Fruit fly (Drosophila melanogaster) whole organism, embryonic: ENCODE measurements around the gene CG7320.
A peak's percentile ranks its signal among the peaks of the same experiment; 100 is the strongest.

ENCODE experiments used
- Antp ChIP-seq: fragments of 200-800 bp; sonication (Bioruptor generic); optimal IDR thresholded peaks from 3 replicates; lab custom pipeline; 2016; ENCODE audit warnings: missing biosample characterization, missing genetic modification characterization
- BEAF-32 ChIP-seq: fragments of 200-800 bp; sonication (Bioruptor generic); optimal IDR thresholded peaks from 3 replicates; lab custom pipeline; 2017; ENCODE audit warnings: missing biosample characterization, missing genetic modification characterization, mild to moderate bottlenecking, moderate library complexity, missing genetic modification reagents
- Bdp1 ChIP-seq: fragments of 200-800 bp; sonication (Bioruptor generic); optimal IDR thresholded peaks from 3 replicates; lab custom pipeline; 2016; ENCODE audit warnings: missing biosample characterization, missing genetic modification characterization
- C15 ChIP-seq: fragments of 200-800 bp; sonication (Bioruptor generic); IDR thresholded peaks from 3 replicates; pipeline ENCODE4 v1.3.6; 2022; ENCODE audit warnings: missing biosample characterization, missing genetic modification characterization
- CG10654 ChIP-seq: fragments of 200-800 bp; sonication (Bioruptor generic); optimal IDR thresholded peaks from 2 replicates; lab custom pipeline; 2016; ENCODE audit warnings: missing biosample characterization, missing genetic modification characterization
- CG11504 ChIP-seq: fragments of 200-800 bp; sonication (Bioruptor generic); optimal IDR thresholded peaks from 3 replicates; lab custom pipeline; 2019; ENCODE audit warnings: missing biosample characterization, mild to moderate bottlenecking, missing genetic modification characterization, moderate library complexity
- CG12155 ChIP-seq: fragments of 200-800 bp; sonication (Bioruptor generic); optimal IDR thresholded peaks from 3 replicates; lab custom pipeline; 2016; ENCODE audit warnings: missing biosample characterization, missing genetic modification characterization
- CG13296 ChIP-seq: fragments of 200-800 bp; sonication (Bioruptor generic); optimal IDR thresholded peaks from 3 replicates; lab custom pipeline; 2018; ENCODE audit warnings: missing biosample characterization, mild to moderate bottlenecking, missing genetic modification characterization
- CG15073 ChIP-seq: fragments of 200-800 bp; sonication (Bioruptor generic); optimal IDR thresholded peaks from 2 replicates; lab custom pipeline; 2016; ENCODE audit warnings: missing biosample characterization, missing genetic modification characterization
- CG1529 ChIP-seq: fragments of 200-800 bp; sonication (Bioruptor generic); optimal IDR thresholded peaks from 3 replicates; lab custom pipeline; 2018; ENCODE audit warnings: missing biosample characterization, missing genetic modification characterization
- CG15696 ChIP-seq: fragments of 200-800 bp; sonication (Bioruptor generic); optimal IDR thresholded peaks from 2 replicates; lab custom pipeline; 2019; ENCODE audit warnings: missing biosample characterization, mild to moderate bottlenecking, missing genetic modification characterization, moderate library complexity
- CG17829 ChIP-seq: fragments of 200-800 bp; optimal IDR thresholded peaks from 2 replicates; lab custom pipeline; 2019; ENCODE audit warnings: missing biosample characterization, mild to moderate bottlenecking, missing genetic modification characterization, moderate library complexity
- CG17912 ChIP-seq: fragments of 200-800 bp; sonication (Bioruptor generic); optimal IDR thresholded peaks from 2 replicates; lab custom pipeline; 2018; ENCODE audit warnings: missing biosample characterization, mild to moderate bottlenecking, missing genetic modification characterization
- CG18011 ChIP-seq: fragments of 200-800 bp; sonication (Bioruptor generic); optimal IDR thresholded peaks from 2 replicates; lab custom pipeline; 2017; ENCODE audit warnings: missing biosample characterization, missing genetic modification characterization, mild to moderate bottlenecking, moderate library complexity, missing genotype
- CG18262 ChIP-seq: fragments of 200-800 bp; optimal IDR thresholded peaks from 3 replicates; lab custom pipeline; 2019; ENCODE audit warnings: missing biosample characterization, mild to moderate bottlenecking, missing genetic modification characterization, moderate library complexity
- CG18599 ChIP-seq: fragments of 200-800 bp; sonication (Bioruptor generic); optimal IDR thresholded peaks from 3 replicates; lab custom pipeline; 2017; ENCODE audit warnings: missing biosample characterization, missing genetic modification characterization, mild to moderate bottlenecking, moderate library complexity, missing genetic modification reagents
- CG2202 ChIP-seq: fragments of 200-800 bp; sonication (Bioruptor generic); optimal IDR thresholded peaks from 2 replicates; lab custom pipeline; 2018; ENCODE audit warnings: missing biosample characterization, mild to moderate bottlenecking, missing genetic modification characterization
- CG2678 ChIP-seq: fragments of 200-800 bp; sonication (Bioruptor generic); optimal IDR thresholded peaks from 3 replicates; lab custom pipeline; 2019; ENCODE audit warnings: missing biosample characterization, mild to moderate bottlenecking, missing genetic modification characterization, moderate library complexity
- CG30431 ChIP-seq: fragments of 200-800 bp; sonication (Bioruptor generic); optimal IDR thresholded peaks from 2 replicates; lab custom pipeline; 2017; ENCODE audit warnings: missing biosample characterization, missing genetic modification characterization
- CG32772 ChIP-seq: fragments of 200-800 bp; sonication (Bioruptor generic); IDR thresholded peaks from 2 replicates; pipeline ENCODE4 v1.3.6; 2022; ENCODE audit warnings: missing biosample characterization, missing genetic modification characterization
- CG33213 ChIP-seq: fragments of 200-800 bp; sonication (Bioruptor generic); optimal IDR thresholded peaks from 3 replicates; lab custom pipeline; 2016; ENCODE audit warnings: missing biosample characterization, missing genetic modification characterization
- CG34422 ChIP-seq: fragments of 200-800 bp; sonication (Bioruptor generic); IDR thresholded peaks from 3 replicates; pipeline ENCODE4 v1.3.6; 2022; ENCODE audit warnings: missing biosample characterization, missing genetic modification characterization
- CG43689 ChIP-seq: fragments of 200-800 bp; sonication (Bioruptor generic); IDR thresholded peaks from 2 replicates; pipeline ENCODE4 v1.3.6; 2022; ENCODE audit warnings: missing biosample characterization, missing genetic modification characterization
- CG4707 ChIP-seq: fragments of 200-800 bp; sonication (Bioruptor generic); optimal IDR thresholded peaks from 2 replicates; lab custom pipeline; 2018; ENCODE audit warnings: missing biosample characterization, mild to moderate bottlenecking, missing genetic modification characterization, moderate library complexity
- CG5953 ChIP-seq: fragments of 200-800 bp; sonication (Bioruptor generic); IDR thresholded peaks from 2 replicates; pipeline ENCODE4 v1.3.6; 2022; ENCODE audit warnings: missing biosample characterization, missing genetic modification characterization
- CG6689 ChIP-seq: fragments of 200-800 bp; sonication (Bioruptor generic); IDR thresholded peaks from 2 replicates; pipeline ENCODE4 v1.3.6; 2022; ENCODE audit warnings: missing biosample characterization, missing genetic modification characterization
- CG7372 ChIP-seq: fragments of 200-800 bp; sonication (Bioruptor generic); IDR thresholded peaks from 2 replicates; pipeline ENCODE4 v1.3.6; 2022; ENCODE audit warnings: missing biosample characterization, missing genetic modification characterization
- CG7745 ChIP-seq: fragments of 200-800 bp; sonication (Bioruptor generic); optimal IDR thresholded peaks from 2 replicates; lab custom pipeline; 2018; ENCODE audit warnings: missing biosample characterization, mild to moderate bottlenecking, missing genetic modification characterization, moderate library complexity
- CG8281 ChIP-seq: fragments of 200-800 bp; sonication (Bioruptor generic); optimal IDR thresholded peaks from 2 replicates; lab custom pipeline; 2018; ENCODE audit warnings: missing biosample characterization, mild to moderate bottlenecking, missing genetic modification characterization, moderate library complexity
- CG9797 ChIP-seq: fragments of 200-800 bp; sonication (Bioruptor generic); optimal IDR thresholded peaks from 3 replicates; lab custom pipeline; 2018; ENCODE audit warnings: missing biosample characterization, mild to moderate bottlenecking, missing genetic modification characterization
- Dbx ChIP-seq: fragments of 200-800 bp; sonication (Bioruptor generic); IDR thresholded peaks from 3 replicates; pipeline ENCODE4 v1.3.6; 2022; ENCODE audit warnings: missing biosample characterization, missing genetic modification characterization
- Dp ChIP-seq: fragments of 200-800 bp; sonication (Bioruptor generic); optimal IDR thresholded peaks from 2 replicates; lab custom pipeline; 2018; ENCODE audit warnings: missing biosample characterization, mild to moderate bottlenecking, missing genetic modification characterization, moderate library complexity
- HLHmδ ChIP-seq: fragments of 200-800 bp; sonication (Bioruptor generic); optimal IDR thresholded peaks from 2 replicates; lab custom pipeline; 2018; ENCODE audit warnings: missing biosample characterization, mild to moderate bottlenecking, missing genetic modification characterization, moderate library complexity
- Hr78 ChIP-seq, 2 experiments: fragments of 200-800 bp in 1 of 2; fragments of >200 bp in 1 of 2; sonication (Bioruptor generic) in 1 of 2; optimal IDR thresholded peaks; 2 replicates each; lab custom pipeline; 2017 to 2019; ENCODE audit warnings: missing biosample characterization in 2 of 2, missing genetic modification characterization in 2 of 2, mild to moderate bottlenecking in 1 of 2, moderate library complexity in 1 of 2
- Jarid2 ChIP-seq: fragments of 200-800 bp; sonication (Bioruptor generic); optimal IDR thresholded peaks from 3 replicates; lab custom pipeline; 2017; ENCODE audit warnings: mild to moderate bottlenecking, missing biosample characterization, missing genetic modification reagents, missing genetic modification characterization
- Lim3 ChIP-seq: fragments of 200-800 bp; sonication (Bioruptor generic); IDR thresholded peaks from 2 replicates; pipeline ENCODE4 v1.3.6; 2022; ENCODE audit warnings: missing biosample characterization, missing genetic modification characterization
- Ptx1 ChIP-seq: fragments of 200-800 bp; sonication (Bioruptor generic); IDR thresholded peaks from 2 replicates; pipeline ENCODE4 v1.3.6; 2022; ENCODE audit warnings: missing biosample characterization, missing genetic modification characterization
- al ChIP-seq: fragments of 200-800 bp; sonication (Bioruptor generic); IDR thresholded peaks from 2 replicates; pipeline ENCODE4 v1.3.6; 2022; ENCODE audit warnings: missing biosample characterization, missing genetic modification characterization
- chif ChIP-seq, 2 experiments: fragments of 200-800 bp; sonication (Bioruptor generic); optimal IDR thresholded peaks; 3 replicates each; lab custom pipeline; 2016; ENCODE audit warnings: missing biosample characterization in 2 of 2, missing genetic modification characterization in 2 of 2
- fd64A ChIP-seq: fragments of 200-800 bp; sonication (Bioruptor generic); optimal IDR thresholded peaks from 3 replicates; lab custom pipeline; 2018; ENCODE audit warnings: missing biosample characterization, mild to moderate bottlenecking, missing genetic modification characterization
- grau ChIP-seq: fragments of 200-800 bp; optimal IDR thresholded peaks from 3 replicates; lab custom pipeline; 2019; ENCODE audit warnings: missing biosample characterization, mild to moderate bottlenecking, missing genetic modification characterization, moderate library complexity
- grn ChIP-seq: fragments of 200-800 bp; sonication (Bioruptor generic); optimal IDR thresholded peaks from 3 replicates; lab custom pipeline; 2017; ENCODE audit warnings: missing biosample characterization, missing genetic modification characterization
- insv ChIP-seq, 2 experiments: fragments of 200-800 bp; sonication (Bioruptor generic); optimal IDR thresholded peaks; 3 replicates each; lab custom pipeline; 2016 to 2018; ENCODE audit warnings: missing biosample characterization in 2 of 2, missing genetic modification characterization in 2 of 2
- jing ChIP-seq: fragments of 200-800 bp; sonication (Bioruptor generic); optimal IDR thresholded peaks from 2 replicates; lab custom pipeline; 2018; ENCODE audit warnings: missing biosample characterization, mild to moderate bottlenecking, missing genetic modification characterization
- knrl ChIP-seq: fragments of 200-800 bp; sonication (Bioruptor generic); IDR thresholded peaks from 3 replicates; pipeline ENCODE4 v1.3.6; 2022; ENCODE audit warnings: missing biosample characterization, missing genetic modification characterization; ENCODE audit not compliant: partially characterized antibody
- mirr ChIP-seq: fragments of 200-800 bp; sonication (Bioruptor generic); optimal IDR thresholded peaks from 3 replicates; lab custom pipeline; 2018; ENCODE audit warnings: missing biosample characterization, mild to moderate bottlenecking, missing genetic modification characterization
- peb ChIP-seq: fragments of 200-800 bp; sonication (Bioruptor generic); IDR thresholded peaks from 2 replicates; pipeline ENCODE4 v1.3.6; 2022; ENCODE audit warnings: missing biosample characterization, missing genetic modification characterization
- phol ChIP-seq: fragments of 200-800 bp; sonication (Bioruptor generic); optimal IDR thresholded peaks from 3 replicates; lab custom pipeline; 2018; ENCODE audit warnings: missing biosample characterization, mild to moderate bottlenecking, missing genetic modification characterization, moderate library complexity
- row ChIP-seq: fragments of 200-800 bp; sonication (Bioruptor generic); IDR thresholded peaks from 3 replicates; pipeline ENCODE4 v1.3.6; 2022; ENCODE audit warnings: missing biosample characterization, missing genetic modification characterization
- run ChIP-seq: fragments of 200-800 bp; sonication (Bioruptor generic); optimal IDR thresholded peaks from 3 replicates; lab custom pipeline; 2018; ENCODE audit warnings: missing biosample characterization, mild to moderate bottlenecking, missing genetic modification characterization
- tup ChIP-seq: fragments of 200-800 bp; sonication (Bioruptor generic); optimal IDR thresholded peaks from 2 replicates; lab custom pipeline; 2016; ENCODE audit warnings: missing biosample characterization, mild to moderate bottlenecking, missing genetic modification characterization, moderate library complexity

Gene CG7320

DNA sequence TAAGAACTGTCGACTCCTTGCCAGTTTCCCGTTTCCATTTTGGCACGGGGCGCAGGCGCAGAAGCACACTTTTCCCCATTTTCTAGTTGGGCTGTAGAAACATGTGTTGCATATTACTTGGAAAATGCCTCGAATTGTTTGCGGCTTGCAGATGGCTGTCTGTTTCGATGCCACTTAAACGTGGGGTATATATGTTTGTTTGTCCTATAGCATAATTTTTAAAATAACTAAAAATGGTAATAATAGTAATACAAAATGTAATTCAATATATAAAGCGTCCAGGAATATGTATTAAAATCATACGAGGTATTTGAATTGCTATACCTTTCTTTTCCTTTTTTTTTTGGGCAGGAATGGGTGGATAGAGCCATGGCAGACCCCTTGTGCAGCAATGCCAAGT lies 49.4 kb downstream of the CG7320 start (continued):
- TF ChIP-seq Jarid2 (no peak), CG4707 (GFP tag; lab: Kevin White, UChicago) (peak; percentile 10), CG17829 (tag; lab: Kevin White, UChicago) (peak; percentile 76), HLHmδ (GFP tag; lab: Kevin White, UChicago) (peak; percentile 69), CG43689 (no peak), fd64A (no peak), CG34422 (GFP tag; lab: Robert Waterston, UW) (peak; percentile 58; the same call in 2 of the 3 replicates), mirr (GFP tag; lab: Kevin White, UChicago) (no peak), CG18262 (tag; lab: Kevin White, UChicago) (peak; percentile 83), CG8281 (tag; lab: Kevin White, UChicago) (no peak), insv (GFP tag; optimal IDR thresholded peaks at IDR 0.05; lab: Kevin White, UChicago) (no peak), row (GFP tag; lab: Robert Waterston, UW) (peak; percentile 81), CG32772 (GFP tag; lab: Robert Waterston, UW) (peak; percentile 79), grn (GFP tag; lab: Kevin White, UChicago) (no peak), CG13296 (GFP tag; lab: Kevin White, UChicago) (no peak), CG10654 (GFP tag; lab: Kevin White, UChicago) (peak; percentile 19), tup (no peak), run (tag; lab: Kevin White, UChicago) (no peak), CG30431 (GFP tag; lab: Kevin White, UChicago) (peak; percentile 61), CG15073 (GFP tag; lab: Kevin White, UChicago) (peak; percentile 11), knrl (no peak), Dp (GFP tag; lab: Kevin White, UChicago) (no peak), jing (GFP tag; lab: Kevin White, UChicago) (peak; percentile 34), BEAF-32 (GFP tag; lab: Kevin White, UChicago) (no peak), CG17912 (GFP tag; lab: Kevin White, UChicago) (no peak), CG2202 (tag; lab: Kevin White, UChicago) (peak; percentile 74), CG5953 (GFP tag; lab: Robert Waterston, UW) (peak; percentile 50; the same call in 1 of the 2 replicates), Hr78 (GFP tag; optimal IDR thresholded peaks at IDR 0.05; lab: Kevin White, UChicago) (peak in 1 of 2 experiments; percentile 47), Ptx1 (GFP tag; lab: Robert Waterston, UW) (peak; percentile 73), CG12155 (peak; percentile 5), al (GFP tag; lab: Robert Waterston, UW) (no peak), CG15696 (peak; percentile 69), CG7372 (GFP tag; lab: Robert Waterston, UW) (no peak), C15 (GFP tag; lab: Robert Waterston, UW) (no peak), CG18599 (no peak), CG11504 (peak; percentile 67), CG1529 (peak; percentile 47), chif (GFP tag; optimal IDR thresholded peaks at IDR 0.05; lab: Kevin White, UChicago) (peak in 1 of 2 experiments; percentile 11), CG6689 (GFP tag; lab: Robert Waterston, UW) (peak; percentile 71), CG2678 (tag; lab: Kevin White, UChicago) (peak; percentile 74), Lim3 (GFP tag; lab: Robert Waterston, UW) (no peak), CG33213 (no peak), CG18011 (no peak), Antp (no peak), peb (GFP tag; lab: Robert Waterston, UW) (peak; percentile 54; the same call in 1 of the 2 replicates), CG7745 (tag; lab: Kevin White, UChicago) (peak; percentile 17), CG9797 (no peak), Bdp1 (no peak), phol (tag; lab: Kevin White, UChicago) (peak; percentile 77), Dbx (GFP tag; lab: Robert Waterston, UW) (no peak), grau (tag; lab: Kevin White, UChicago) (peak; percentile 52)
